Comparison of ENCODE assay signal across 6 worm cellular contexts in the genomic region with DNA sequence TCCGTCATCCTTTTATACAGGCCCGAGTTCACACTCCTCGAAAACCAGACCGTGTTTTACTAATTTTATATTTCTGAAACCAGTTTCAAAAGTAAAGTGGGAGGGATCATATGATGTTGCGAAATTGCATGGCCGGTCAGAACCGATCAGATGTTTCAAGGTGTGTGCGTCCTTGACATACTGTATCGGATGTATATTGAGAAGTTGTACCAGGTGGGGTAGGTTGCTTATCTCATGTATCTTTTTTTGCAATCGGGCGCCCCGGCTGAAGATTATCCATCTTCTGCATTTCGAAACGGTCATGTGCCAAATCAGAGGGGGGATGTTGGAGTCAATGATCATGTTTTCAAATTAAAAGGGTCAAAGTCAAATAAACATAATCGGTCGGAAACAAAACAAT.
TF ChIP-seq lines count a peak whose summit lies in the region.

A gene (minus strand): TSS at position 45 of the 400 bp plus-strand sequence.

TF ChIP-seq in whole organism, L1 larva, 84 proteins besides CTCF, POLR2A, EP300 and RAD21 (continues in another document):
- no peak for TF ChIP-seq elt-2 (tag; optimal IDR thresholded peaks at IDR 0.05; lab: Kevin White, UChicago)
- no peak for TF ChIP-seq fkh-4 (tag; optimal IDR thresholded peaks at IDR 0.05; lab: Kevin White, UChicago; ENCODE audit: borderline replicate concordance)
- TF ChIP-seq ceh-63 (GFP tag; optimal IDR thresholded peaks at IDR 0.05; lab: Kevin White, UChicago): no peak
- TF ChIP-seq lin-14 (GFP tag; optimal IDR thresholded peaks at IDR 0.05; lab: Kevin White, UChicago): peak; percentile 78
- peak; percentile 28 for TF ChIP-seq irx-1 (tag; optimal IDR thresholded peaks at IDR 0.05; lab: Kevin White, UChicago)
- no peak for TF ChIP-seq C34B4.2 (tag; optimal IDR thresholded peaks at IDR 0.05; lab: Kevin White, UChicago)
- peak in 2 of 6 experiments; percentile 75 to 95 for TF ChIP-seq elt-3 (tag; optimal IDR thresholded peaks at IDR 0.05; lab: Kevin White, UChicago)
- TF ChIP-seq Y116A8C.19 (tag; optimal IDR thresholded peaks at IDR 0.05; lab: Kevin White, UChicago; ENCODE audit: borderline replicate concordance): no peak
- no peak for TF ChIP-seq pax-3 (tag; optimal IDR thresholded peaks at IDR 0.05; lab: Kevin White, UChicago)
- no peak for TF ChIP-seq F16B12.6 (tag; optimal IDR thresholded peaks at IDR 0.05; lab: Kevin White, UChicago)
- no peak for TF ChIP-seq mab-9 (GFP tag; IDR thresholded peaks at IDR 0.05; lab: Robert Waterston, UW)
- peak; percentile 31 for TF ChIP-seq aha-1 (tag; optimal IDR thresholded peaks at IDR 0.05; lab: Kevin White, UChicago)
- TF ChIP-seq snu-23 (GFP tag; optimal IDR thresholded peaks at IDR 0.05; lab: Kevin White, UChicago): peak; percentile 37
- TF ChIP-seq unc-86 (tag; optimal IDR thresholded peaks at IDR 0.05; lab: Kevin White, UChicago): no peak

TF ChIP-seq in whole organism, L2 larva, 48 proteins besides CTCF, POLR2A, EP300 and RAD21 (continues in another document):
- no peak for TF ChIP-seq mab-5 (tag; optimal IDR thresholded peaks at IDR 0.05; lab: Kevin White, UChicago)
- no peak for TF ChIP-seq dmd-4 (tag; optimal IDR thresholded peaks at IDR 0.05; lab: Kevin White, UChicago)
- no peak for TF ChIP-seq R02D3.7 (tag; optimal IDR thresholded peaks at IDR 0.05; lab: Kevin White, UChicago)
- TF ChIP-seq nhr-21 (tag; optimal IDR thresholded peaks at IDR 0.05; lab: Kevin White, UChicago): peak; percentile 73
- no peak for TF ChIP-seq unc-39 (tag; optimal IDR thresholded peaks at IDR 0.05; lab: Kevin White, UChicago)
- TF ChIP-seq egl-27 (tag; optimal IDR thresholded peaks at IDR 0.05; lab: Kevin White, UChicago): peak; percentile 36
- no peak for TF ChIP-seq lsy-2 (tag; optimal IDR thresholded peaks at IDR 0.05; lab: Kevin White, UChicago)
- TF ChIP-seq skn-1 (tag; optimal IDR thresholded peaks at IDR 0.05; lab: Kevin White, UChicago): no peak
- TF ChIP-seq aly-2 (tag; optimal IDR thresholded peaks at IDR 0.05; lab: Kevin White, UChicago): no peak
- peak; percentile 33 for TF ChIP-seq sem-4 (tag; optimal IDR thresholded peaks at IDR 0.05; lab: Kevin White, UChicago)
- TF ChIP-seq ceh-82 (tag; optimal IDR thresholded peaks at IDR 0.05; lab: Kevin White, UChicago): no peak
- TF ChIP-seq elt-1 (tag; optimal IDR thresholded peaks at IDR 0.05; lab: Kevin White, UChicago): peak; percentile 97
- TF ChIP-seq nhr-77 (tag; optimal IDR thresholded peaks at IDR 0.05; lab: Kevin White, UChicago): no peak
- peak; percentile 85 for TF ChIP-seq blmp-1 (tag; optimal IDR thresholded peaks at IDR 0.05; lab: Kevin White, UChicago; ENCODE audit: insufficient read depth)

TF ChIP-seq in whole organism, L3 larva, 47 proteins besides CTCF, POLR2A, EP300 and RAD21 (continues in another document):
- TF ChIP-seq pha-4 (tag; optimal IDR thresholded peaks at IDR 0.05; lab: Kevin White, UChicago): no peak
- no peak for TF ChIP-seq egl-27 (tag; optimal IDR thresholded peaks at IDR 0.05; lab: Kevin White, UChicago)
- TF ChIP-seq lin-15B (tag; optimal IDR thresholded peaks at IDR 0.05; lab: Kevin White, UChicago): no peak
- TF ChIP-seq unc-62 (GFP tag; optimal IDR thresholded peaks at IDR 0.05; lab: Kevin White, UChicago): no peak
- TF ChIP-seq ztf-4 (tag; optimal IDR thresholded peaks at IDR 0.05; lab: Kevin White, UChicago): no peak
- no peak for TF ChIP-seq mdl-1 (tag; optimal IDR thresholded peaks at IDR 0.05; lab: Kevin White, UChicago)
- TF ChIP-seq nhr-43 (tag; optimal IDR thresholded peaks at IDR 0.05; lab: Kevin White, UChicago; ENCODE audit: poor library complexity, severe bottlenecking): peak; percentile 8
- TF ChIP-seq aly-2 (tag; optimal IDR thresholded peaks at IDR 0.05; lab: Kevin White, UChicago): no peak
- peak; percentile 83 for TF ChIP-seq nhr-25 (tag; optimal IDR thresholded peaks at IDR 0.05; lab: Kevin White, UChicago)
- TF ChIP-seq eor-1 (tag; optimal IDR thresholded peaks at IDR 0.05; lab: Kevin White, UChicago): no peak
- no peak for TF ChIP-seq mml-1 (tag; optimal IDR thresholded peaks at IDR 0.05; lab: Kevin White, UChicago)
- no peak for TF ChIP-seq skn-1 (tag; optimal IDR thresholded peaks at IDR 0.05; lab: Kevin White, UChicago)
- TF ChIP-seq elt-1 (tag; optimal IDR thresholded peaks at IDR 0.05; lab: Kevin White, UChicago): peak; percentile 88
- TF ChIP-seq pqm-1 (tag; optimal IDR thresholded peaks at IDR 0.05; lab: Kevin White, UChicago): no peak
- TF ChIP-seq daf-12 (tag; optimal IDR thresholded peaks at IDR 0.05; lab: Kevin White, UChicago): no peak
- no peak for TF ChIP-seq fos-1 (tag; optimal IDR thresholded peaks at IDR 0.05; lab: Kevin White, UChicago)

TF ChIP-seq in whole organism, L4 larva, 104 proteins besides CTCF, POLR2A, EP300 and RAD21:
- peak; percentile 21 for TF ChIP-seq mxl-3 (GFP tag; optimal IDR thresholded peaks at IDR 0.05; lab: Kevin White, UChicago)
- peak; percentile 75 for TF ChIP-seq hlh-30 (tag; optimal IDR thresholded peaks at IDR 0.05; lab: Kevin White, UChicago; ENCODE audit: insufficient read depth)
- TF ChIP-seq set-16 (GFP tag; IDR thresholded peaks at IDR 0.05; lab: Robert Waterston, UW): no peak
- TF ChIP-seq zag-1 (tag; optimal IDR thresholded peaks at IDR 0.05; lab: Kevin White, UChicago): no peak
- TF ChIP-seq lsy-2 (tag; optimal IDR thresholded peaks at IDR 0.05; lab: Kevin White, UChicago): no peak
- peak in 1 of 2 experiments; percentile 32 for TF ChIP-seq mdl-1 (tag; optimal IDR thresholded peaks at IDR 0.05; lab: Kevin White, UChicago)
- peak; percentile 62 for TF ChIP-seq hlh-11 (tag; optimal IDR thresholded peaks at IDR 0.05; lab: Kevin White, UChicago)
- peak; percentile 74 for TF ChIP-seq nhr-28 (tag; optimal IDR thresholded peaks at IDR 0.05; lab: Kevin White, UChicago)
- no peak for TF ChIP-seq F10B5.3 (tag; optimal IDR thresholded peaks at IDR 0.05; lab: Kevin White, UChicago)
TF ChIP-seq in whole organism, L4 larva: peak in this region for 5.

TF ChIP-seq in whole organism, mixed stage, embryonic, 35 proteins besides CTCF, POLR2A, EP300 and RAD21:
- TF ChIP-seq unc-62 (GFP tag; optimal IDR thresholded peaks at IDR 0.05; lab: Kevin White, UChicago) (no peak), nhr-237 (tag; optimal IDR thresholded peaks at IDR 0.05; lab: Kevin White, UChicago) (no peak), nhr-76 (tag; optimal IDR thresholded peaks at IDR 0.05; lab: Kevin White, UChicago) (no peak), ceh-43 (GFP tag; optimal IDR thresholded peaks at IDR 0.05; lab: Kevin White, UChicago) (no peak), elt-1 (tag; optimal IDR thresholded peaks at IDR 0.05; lab: Kevin White, UChicago; ENCODE audit: borderline replicate concordance, insufficient read depth) (peak; percentile 55), unc-120 (tag; optimal IDR thresholded peaks at IDR 0.05; lab: Kevin White, UChicago; ENCODE audit: poor library complexity, severe bottlenecking) (no peak), sem-2 (GFP tag; optimal IDR thresholded peaks at IDR 0.05; lab: Kevin White, UChicago) (no peak), flh-1 (GFP tag; optimal IDR thresholded peaks at IDR 0.05; lab: Kevin White, UChicago) (no peak)

TF ChIP-seq in whole organism, young adult, 124 proteins besides CTCF, POLR2A, EP300 and RAD21:
- TF ChIP-seq cebp-1 (GFP tag; IDR thresholded peaks at IDR 0.05; lab: Robert Waterston, UW) (peak; percentile 18; the same call in 1 of the 2 replicates), cebp-1 (tag; optimal IDR thresholded peaks at IDR 0.05; lab: Kevin White, UChicago) (peak; percentile 91), nfyb-1 (GFP tag; IDR thresholded peaks at IDR 0.05; lab: Robert Waterston, UW) (no peak), F33H1.4 (GFP tag; IDR thresholded peaks at IDR 0.05; lab: Robert Waterston, UW) (no peak), F23B12.7 (tag; optimal IDR thresholded peaks at IDR 0.05; lab: Kevin White, UChicago; ENCODE audit: insufficient read depth) (no peak), ceh-27 (GFP tag; optimal IDR thresholded peaks at IDR 0.05; lab: Kevin White, UChicago) (peak; percentile 8)
